Worm (Caenorhabditis elegans) whole organism, L3 larva: ENCODE data around the gene F53A9.7.
A peak's percentile ranks its signal among the peaks of the same experiment; 100 is the strongest.

Source experiments
- R02D3.7 ChIP-seq: fragments of 150-350 bp; optimal IDR thresholded peaks from 2 replicates; lab custom pipeline; 2014; ENCODE audit warnings: missing biosample characterization, missing genetic modification characterization
- ama-1 ChIP-seq: fragments of 150-350 bp; optimal IDR thresholded peaks from 2 replicates; lab custom pipeline; 2018
- elt-2 ChIP-seq: sonication (generic microtip); optimal IDR thresholded peaks from 2 replicates; lab custom pipeline; 2016; ENCODE audit warnings: missing genetic modification reagents, mild to moderate bottlenecking, missing genetic modification characterization, missing compliant biosample characterization
- fkh-10 ChIP-seq: sonication (generic microtip); optimal IDR thresholded peaks from 2 replicates; lab custom pipeline; 2017; ENCODE audit warnings: missing biosample characterization, missing genetic modification reagents, missing genetic modification characterization
- lin-15B ChIP-seq: fragments of 150-350 bp; optimal IDR thresholded peaks from 2 replicates; lab custom pipeline; 2014; ENCODE audit warnings: missing biosample characterization, missing genetic modification characterization
- lin-39 ChIP-seq: fragments of 150-350 bp; optimal IDR thresholded peaks from 2 replicates; lab custom pipeline; 2018; ENCODE audit warnings: missing biosample characterization, missing genetic modification reagents, missing genetic modification characterization
- nfya-1 ChIP-seq: sonication (generic microtip); optimal IDR thresholded peaks from 2 replicates; lab custom pipeline; 2017; ENCODE audit warnings: missing genetic modification characterization, mild to moderate bottlenecking, missing compliant biosample characterization, antibody characterized with exemption, moderate library complexity; ENCODE audit not compliant: insufficient read depth
- nhr-76 ChIP-seq: fragments of 150-350 bp; sonication (generic microtip); optimal IDR thresholded peaks from 5 replicates; lab custom pipeline; 2014; ENCODE audit warnings: missing biosample characterization, missing genetic modification characterization
- skn-1 ChIP-seq: fragments of 150-350 bp; optimal IDR thresholded peaks from 2 replicates; lab custom pipeline; 2014; ENCODE audit warnings: missing biosample characterization, missing genetic modification characterization
- unc-62 ChIP-seq: fragments of 150-350 bp; sonication (generic microtip); optimal IDR thresholded peaks from 4 replicates; lab custom pipeline; 2014; ENCODE audit warnings: missing biosample characterization, missing genetic modification reagents, missing genetic modification characterization

DNA sequence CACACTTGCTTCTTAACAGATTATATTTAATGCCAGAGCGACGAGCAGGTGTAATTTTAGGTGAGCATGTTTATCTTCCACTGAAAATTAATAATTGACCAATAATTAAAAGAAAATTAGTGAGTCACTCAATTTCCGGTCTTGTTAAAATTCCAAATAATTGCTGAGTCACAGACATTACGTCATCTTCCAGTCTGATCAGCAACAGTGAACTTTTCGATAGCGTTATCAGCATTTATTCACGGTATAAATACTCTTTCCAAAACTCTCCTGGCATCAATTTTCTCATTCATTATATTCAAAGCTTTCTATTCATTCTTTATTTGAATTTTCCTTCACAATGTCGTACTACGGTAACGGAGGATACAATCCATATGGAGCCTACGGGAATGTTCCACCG lies 7.3 kb downstream of the F53A9.7 start, which contains the start of gene kreg-1:
- TF ChIP-seq lin-15B (no peak), nhr-76 (no peak), unc-62 (GFP tag; lab: Kevin White, UChicago) (no peak), ama-1 (lab: Kevin White, UChicago) (no peak), elt-2 (tag; lab: Kevin White, UChicago) (peak; percentile 56), skn-1 (tag; lab: Kevin White, UChicago) (no peak), nfya-1 (tag; lab: Kevin White, UChicago) (no peak), R02D3.7 (tag; lab: Kevin White, UChicago) (no peak), fkh-10 (GFP tag; lab: Kevin White, UChicago) (no peak), lin-39 (no peak)
